Fruit fly (Drosophila melanogaster) whole organism, embryonic: ENCODE results near the gene RpS17.

ENCODE experiments used
- Adf1 ChIP-seq: fragments of 200-800 bp; sonication (Bioruptor generic); IDR thresholded peaks from 2 replicates; pipeline ENCODE4 v1.3.6; 2022; ENCODE audit warnings: missing biosample characterization, missing genetic modification characterization
- CG1233 ChIP-seq: fragments of 200-800 bp; sonication (Bioruptor generic); optimal IDR thresholded peaks from 4 replicates; lab custom pipeline; 2018; ENCODE audit warnings: missing biosample characterization, mild to moderate bottlenecking, missing genetic modification characterization
- CG15514 ChIP-seq: fragments of 200-800 bp; sonication (Bioruptor generic); optimal IDR thresholded peaks from 3 replicates; lab custom pipeline; 2017; ENCODE audit warnings: missing biosample characterization, missing genetic modification characterization, mild to moderate bottlenecking, moderate library complexity, missing genetic modification reagents
- CG4404 ChIP-seq: fragments of 200-800 bp; sonication (Bioruptor generic); IDR thresholded peaks from 2 replicates; pipeline ENCODE4 v1.3.6; 2022; ENCODE audit warnings: missing biosample characterization, missing genetic modification characterization
- CG8089 ChIP-seq: fragments of 200-800 bp; sonication (Bioruptor generic); optimal IDR thresholded peaks from 3 replicates; lab custom pipeline; 2016; ENCODE audit warnings: missing biosample characterization, missing genetic modification characterization
- Ptx1 ChIP-seq: fragments of 200-800 bp; sonication (Bioruptor generic); IDR thresholded peaks from 2 replicates; pipeline ENCODE4 v1.3.6; 2022; ENCODE audit warnings: missing biosample characterization, missing genetic modification characterization
- Sox100B ChIP-seq: fragments of 200-800 bp; sonication (Bioruptor generic); optimal IDR thresholded peaks from 3 replicates; lab custom pipeline; 2018; ENCODE audit warnings: missing biosample characterization, mild to moderate bottlenecking, missing genetic modification characterization
- maf-S ChIP-seq: fragments of 200-800 bp; sonication (Bioruptor generic); optimal IDR thresholded peaks from 2 replicates; lab custom pipeline; 2016; ENCODE audit warnings: missing biosample characterization, missing genetic modification characterization
- phol ChIP-seq: fragments of 200-800 bp; sonication (Bioruptor generic); optimal IDR thresholded peaks from 3 replicates; lab custom pipeline; 2018; ENCODE audit warnings: missing biosample characterization, mild to moderate bottlenecking, missing genetic modification characterization, moderate library complexity

RpS17 gene

dm6 chr3L:9379484-9380343, 49.9 kb downstream of the RpS17 start, which contains the start of gene Hsp67Ba (continued):
- TF ChIP-seq CG8089 (GFP tag; lab: Kevin White, UChicago) (no peak), CG4404 (GFP tag; lab: Robert Waterston, UW) (no peak), CG1233 (GFP tag; lab: Kevin White, UChicago) (no peak), CG15514 (GFP tag; lab: Kevin White, UChicago) (no peak), maf-S (GFP tag; lab: Kevin White, UChicago) (no peak), Ptx1 (GFP tag; lab: Robert Waterston, UW) (no peak), Adf1 (GFP tag; lab: Robert Waterston, UW) (no peak), phol (tag; lab: Kevin White, UChicago) (no peak), Sox100B (GFP tag; lab: Kevin White, UChicago) (no peak)
